Worm (Caenorhabditis elegans): ENCODE results near the gene frpr-16.

- TF ChIP-seq T22C8.4 (GFP tag; IDR thresholded peaks at IDR 0.05) = no peak
- TF ChIP-seq med-1 (GFP tag; optimal IDR thresholded peaks at IDR 0.05; ENCODE audit: insufficient read depth) = no peak
- no peak for TF ChIP-seq tab-1 (GFP tag; IDR thresholded peaks at IDR 0.05)
- TF ChIP-seq ztf-23 (GFP tag; IDR thresholded peaks at IDR 0.05) = no peak
- no peak for TF ChIP-seq cog-1 (tag; optimal IDR thresholded peaks at IDR 0.05)
- TF ChIP-seq ztf-29 (GFP tag; IDR thresholded peaks at IDR 0.05) = no peak
- no peak for TF ChIP-seq flt-1 (GFP tag; IDR thresholded peaks at IDR 0.05)
- TF ChIP-seq ref-1 (GFP tag; conservative IDR thresholded peaks at IDR 0.05) = no peak
Observed at ce11 chrII:6000136-6000535, 30.9 kb downstream of the frpr-16 start, which contains the start of gene ins-6.

Measured in whole organism, midembryonic.